Fruit fly (Drosophila melanogaster): ENCODE data around the gene Gld.

The Gld gene

dm6 chr3R:7265567-7266208 lies at the start of gene Gld, which contains the start of gene Syt4:
Gene Gld, minus strand, starts transcription at chr3R:7265703.
Gene Syt4, plus strand, starts transcription at chr3R:7266065.
- TF ChIP-seq onecut (GFP tag; IDR thresholded peaks at IDR 0.05) (peak; percentile 96), Dp (GFP tag; optimal IDR thresholded peaks at IDR 0.05) (peak; percentile 43), scrt (GFP tag; optimal IDR thresholded peaks at IDR 0.05) (peak; percentile 27), CG17912 (GFP tag; optimal IDR thresholded peaks at IDR 0.05) (no peak), btn (GFP tag; optimal IDR thresholded peaks at IDR 0.05) (no peak), CG9727 (GFP tag; optimal IDR thresholded peaks at IDR 0.05) (no peak), sens (GFP tag) (peak; percentile 20), Jarid2 (GFP tag; optimal IDR thresholded peaks at IDR 0.05) (peak; percentile 12), pzg (GFP tag; optimal IDR thresholded peaks at IDR 0.05) (peak; percentile 19), mld (GFP tag; IDR thresholded peaks at IDR 0.05; ENCODE audit: partially characterized antibody) (no peak), seq (GFP tag; IDR thresholded peaks at IDR 0.05) (0 out of 2 replicates have a peak, but pooled peaks have one; percentile 26), az2 (GFP tag; optimal IDR thresholded peaks at IDR 0.05) (no peak), ewg (GFP tag; optimal IDR thresholded peaks at IDR 0.05) (peak; percentile 91), Max (GFP tag; optimal IDR thresholded peaks at IDR 0.05) (no peak), gcm2 (GFP tag; optimal IDR thresholded peaks at IDR 0.05) (no peak), CG16863 (GFP tag; optimal IDR thresholded peaks at IDR 0.05) (no peak), CG18011 (GFP tag; optimal IDR thresholded peaks at IDR 0.05) (peak; percentile 95), CG6791 (GFP tag; IDR thresholded peaks at IDR 0.05; ENCODE audit: partially characterized antibody) (no peak), ci (GFP tag; IDR thresholded peaks at IDR 0.05) (0 out of 3 replicates have a peak, but pooled peaks have one; percentile 49), CG12769 (tag; optimal IDR thresholded peaks at IDR 0.05) (no peak), z (GFP tag; IDR thresholded peaks at IDR 0.05) (peak; percentile 59; the same call in 1 of the 3 replicates), E2f2 (GFP tag; IDR thresholded peaks at IDR 0.05) (peak; percentile 55), CG34224 (GFP tag; IDR thresholded peaks at IDR 0.05; ENCODE audit: partially characterized antibody) (no peak), CG8765 (GFP tag; IDR thresholded peaks at IDR 0.05) (no peak)

- TF ChIP-seq ash1 (GFP tag; optimal IDR thresholded peaks at IDR 0.05) = no peak
- TF ChIP-seq CG8478 (optimal IDR thresholded peaks at IDR 0.05) = peak; percentile 92
- TF ChIP-seq CG10959 (GFP tag; IDR thresholded peaks at IDR 0.05) = no peak
- peak; percentile 95 for TF ChIP-seq CG3163 (GFP tag; optimal IDR thresholded peaks at IDR 0.05)
- TF ChIP-seq slbo (GFP tag; IDR thresholded peaks at IDR 0.05) = no peak
- TF ChIP-seq Optix (GFP tag; IDR thresholded peaks at IDR 0.05) = no peak
- no peak for TF ChIP-seq klu (GFP tag; IDR thresholded peaks at IDR 0.05)
- TF ChIP-seq prd (optimal IDR thresholded peaks at IDR 0.05) = no peak
- no peak for TF ChIP-seq prd (GFP tag; IDR thresholded peaks at IDR 0.05)
- 0 out of 3 replicates have a peak, but pooled peaks have one; percentile 37 for TF ChIP-seq CG34224 (GFP tag; IDR thresholded peaks at IDR 0.05; ENCODE audit: partially characterized antibody)
- TF ChIP-seq Trl (optimal IDR thresholded peaks at IDR 0.05) = peak; percentile 50 to 65
- no peak for TF ChIP-seq Trl (GFP tag; optimal IDR thresholded peaks at IDR 0.05)
- TF ChIP-seq CG1832 (GFP tag; optimal IDR thresholded peaks at IDR 0.05) = peak; percentile 88
- TF ChIP-seq sna (GFP tag; IDR thresholded peaks at IDR 0.05; ENCODE audit: partially characterized antibody) = 0 out of 2 replicates have a peak, but pooled peaks have one; percentile 52
- TF ChIP-seq z (GFP tag; IDR thresholded peaks at IDR 0.05) = peak; percentile 91
- peak; percentile 86 for TF ChIP-seq Nf-YA (GFP tag; IDR thresholded peaks at IDR 0.05)
- TF ChIP-seq CG10321 (GFP tag; IDR thresholded peaks at IDR 0.05) = peak; percentile 89
- TF ChIP-seq ewg (GFP tag; optimal IDR thresholded peaks at IDR 0.05) = peak; percentile 54
- peak; percentile 97 for TF ChIP-seq Nf-YB (GFP tag; optimal IDR thresholded peaks at IDR 0.05)
- TF ChIP-seq sens-2 (GFP tag; IDR thresholded peaks at IDR 0.05) = no peak
- TF ChIP-seq Dref (GFP tag; IDR thresholded peaks at IDR 0.05) = 0 out of 2 replicates have a peak, but pooled peaks have one; percentile 0
- peak; percentile 98 for TF ChIP-seq Nf-YC (tag; optimal IDR thresholded peaks at IDR 0.05)
These were observed 47.5 kb upstream of the Gld start for dm6 chr3R:7313034-7313433.
